Fruit fly (Drosophila melanogaster): Measurements from ENCODE around the gene CG17283.

The CG17283 gene

dm6 chr3R:17403188-17403587 lies 4.5 kb upstream of the CG17283 start, which contains the start of gene CG34279:
Gene CG34279, minus strand, starts transcription at chr3R:17403288.
- no peak for TF ChIP-seq CG14655 (GFP tag; optimal IDR thresholded peaks at IDR 0.05)
- no peak for TF ChIP-seq Snoo (tag; optimal IDR thresholded peaks at IDR 0.05)
- TF ChIP-seq CG34367 (tag; optimal IDR thresholded peaks at IDR 0.05): no peak
- TF ChIP-seq Ets98B (GFP tag; IDR thresholded peaks at IDR 0.05): no peak
- TF ChIP-seq fd96Ca (GFP tag; IDR thresholded peaks at IDR 0.05): no peak
- no peak for TF ChIP-seq CG9948 (tag; optimal IDR thresholded peaks at IDR 0.05)
- no peak for TF ChIP-seq D1 (tag; optimal IDR thresholded peaks at IDR 0.05)
- no peak for TF ChIP-seq Pif1A (GFP tag; optimal IDR thresholded peaks at IDR 0.05)

dm6 chr3R:17403618-17404017 lies 4.1 kb upstream of the CG17283 start, which contains the start of gene CG34280:
Gene CG34280, minus strand, starts transcription at chr3R:17403718.
- TF ChIP-seq gl (tag; optimal IDR thresholded peaks at IDR 0.05) (no peak), Snoo (tag; optimal IDR thresholded peaks at IDR 0.05) (no peak), rn (GFP tag; IDR thresholded peaks at IDR 0.05) (no peak), Pif1A (GFP tag; optimal IDR thresholded peaks at IDR 0.05) (no peak), CG4496 (GFP tag; IDR thresholded peaks at IDR 0.05) (no peak), CG15710 (tag; optimal IDR thresholded peaks at IDR 0.05) (no peak), CG13204 (GFP tag; optimal IDR thresholded peaks at IDR 0.05) (no peak), CG14655 (GFP tag; optimal IDR thresholded peaks at IDR 0.05) (no peak), CG32121 (GFP tag; IDR thresholded peaks at IDR 0.05) (no peak), fd96Ca (GFP tag; IDR thresholded peaks at IDR 0.05) (no peak), CG10348 (GFP tag; IDR thresholded peaks at IDR 0.05) (no peak), Ets98B (GFP tag; IDR thresholded peaks at IDR 0.05) (no peak), EcR (GFP tag; optimal IDR thresholded peaks at IDR 0.05) (no peak), Pif1B (GFP tag; optimal IDR thresholded peaks at IDR 0.05) (no peak), CG9948 (tag; optimal IDR thresholded peaks at IDR 0.05) (no peak), CG12605 (GFP tag; IDR thresholded peaks at IDR 0.05) (no peak), CG8159 (tag; optimal IDR thresholded peaks at IDR 0.05) (no peak)

DNA sequence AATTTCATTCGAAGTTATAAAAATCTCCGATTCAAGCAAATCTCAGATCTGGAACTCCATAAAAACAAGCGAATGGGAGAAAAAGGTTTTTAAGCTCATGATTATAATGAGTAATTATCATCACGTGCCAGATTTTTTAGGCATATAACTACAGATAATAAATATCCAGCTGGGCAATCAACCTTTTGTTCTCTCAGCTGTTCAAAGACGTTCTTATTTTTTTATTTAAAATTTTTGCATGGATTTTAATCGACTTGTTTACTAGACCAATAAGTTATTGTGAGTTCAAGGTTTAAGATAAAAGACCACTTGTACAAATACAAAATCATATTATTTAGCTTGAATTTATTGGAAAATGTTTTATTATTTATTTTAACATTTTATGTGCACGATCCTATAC lies 3.5 kb upstream of the CG17283 start:
- TF ChIP-seq CG10348 (GFP tag; IDR thresholded peaks at IDR 0.05) (no peak), CG15710 (tag; optimal IDR thresholded peaks at IDR 0.05) (no peak), fd96Ca (GFP tag; IDR thresholded peaks at IDR 0.05) (no peak), rn (GFP tag; IDR thresholded peaks at IDR 0.05) (no peak), CG17806 (tag; optimal IDR thresholded peaks at IDR 0.05) (no peak), CG9948 (tag; optimal IDR thresholded peaks at IDR 0.05) (no peak), CG12605 (GFP tag; IDR thresholded peaks at IDR 0.05) (no peak), EcR (GFP tag; optimal IDR thresholded peaks at IDR 0.05) (no peak)

DNA sequence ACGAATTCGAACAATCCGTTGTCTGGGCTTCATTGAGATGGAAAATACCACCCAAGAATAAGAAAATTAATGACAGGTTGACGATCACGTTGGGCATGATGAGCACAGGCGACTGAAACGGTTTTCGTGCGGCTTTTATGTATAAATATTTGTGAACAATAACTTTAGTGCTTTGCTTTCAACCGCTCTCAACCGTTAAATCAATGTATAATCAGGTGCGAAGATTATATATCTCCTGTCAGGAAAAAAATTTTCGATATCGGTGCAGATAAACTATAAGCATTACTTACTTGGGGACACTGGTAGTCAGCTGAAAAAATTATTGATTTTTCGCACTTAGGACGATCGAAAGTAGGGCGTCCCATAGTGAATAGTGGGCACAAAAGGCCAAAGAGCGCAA lies 2.7 kb upstream of the CG17283 start, which contains the start of gene CG42823:
TSS of gene CG42823 (minus strand) at position 101 of the 400 bp plus-strand sequence.
- TF ChIP-seq Pif1A (GFP tag; optimal IDR thresholded peaks at IDR 0.05) (no peak), CG14655 (GFP tag; optimal IDR thresholded peaks at IDR 0.05) (no peak), CG8301 (tag; optimal IDR thresholded peaks at IDR 0.05) (no peak), CG17806 (tag; optimal IDR thresholded peaks at IDR 0.05) (no peak), Pif1B (GFP tag; optimal IDR thresholded peaks at IDR 0.05) (no peak), gl (tag; optimal IDR thresholded peaks at IDR 0.05) (no peak)

dm6 chr3R:17406411-17406810 lies 1.3 kb upstream of the CG17283 start, which contains the start of the genes CG42824 and CG42798:
Gene CG42824, minus strand, starts transcription at chr3R:17406511.
Gene CG42798, plus strand, starts transcription at chr3R:17406678.
- TF ChIP-seq Snoo (tag; optimal IDR thresholded peaks at IDR 0.05) (no peak), gl (tag; optimal IDR thresholded peaks at IDR 0.05) (no peak), CG10348 (GFP tag; IDR thresholded peaks at IDR 0.05) (no peak), D1 (tag; optimal IDR thresholded peaks at IDR 0.05) (no peak), rn (GFP tag; IDR thresholded peaks at IDR 0.05) (no peak), fd96Ca (GFP tag; IDR thresholded peaks at IDR 0.05) (no peak), Pif1A (GFP tag; optimal IDR thresholded peaks at IDR 0.05) (no peak), CG12605 (GFP tag; IDR thresholded peaks at IDR 0.05) (no peak), CG32121 (GFP tag; IDR thresholded peaks at IDR 0.05) (no peak), CG15710 (tag; optimal IDR thresholded peaks at IDR 0.05) (no peak), CG8301 (tag; optimal IDR thresholded peaks at IDR 0.05) (no peak), CG34367 (tag; optimal IDR thresholded peaks at IDR 0.05) (no peak), Pif1B (GFP tag; optimal IDR thresholded peaks at IDR 0.05) (no peak)

DNA sequence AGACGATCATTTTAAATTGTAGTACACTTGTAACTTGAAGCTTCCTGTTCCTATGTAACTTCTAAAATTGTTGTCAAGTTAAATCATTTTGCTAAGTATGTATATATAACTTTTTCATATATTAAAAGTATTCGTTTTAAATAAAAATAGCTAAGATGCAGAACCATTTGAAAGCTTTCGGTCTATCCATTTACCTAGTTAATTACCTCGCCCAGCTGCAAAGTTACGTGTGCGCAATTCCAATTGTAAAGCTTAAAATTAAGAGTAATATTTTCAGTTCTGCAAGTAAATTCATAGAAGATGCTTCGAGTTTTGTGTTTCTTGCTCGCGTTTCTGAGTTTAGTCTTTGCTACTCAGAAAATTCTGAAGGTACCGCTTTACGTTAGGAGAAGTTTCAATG lies 1.6 kb downstream of the CG17283 start, which contains the start of gene CG5860:
TSS of gene CG5860 (plus strand) at position 301 of the 400 bp plus-strand sequence.
- TF ChIP-seq Pif1A (GFP tag; optimal IDR thresholded peaks at IDR 0.05) (no peak), Snoo (tag; optimal IDR thresholded peaks at IDR 0.05) (no peak), CG8301 (tag; optimal IDR thresholded peaks at IDR 0.05) (no peak), gl (tag; optimal IDR thresholded peaks at IDR 0.05) (no peak), CG12605 (GFP tag; IDR thresholded peaks at IDR 0.05) (no peak), CG8159 (tag; optimal IDR thresholded peaks at IDR 0.05) (no peak), CG13204 (GFP tag; optimal IDR thresholded peaks at IDR 0.05) (no peak), Pif1B (GFP tag; optimal IDR thresholded peaks at IDR 0.05) (no peak), CG10348 (GFP tag; IDR thresholded peaks at IDR 0.05) (no peak), CG34367 (tag; optimal IDR thresholded peaks at IDR 0.05) (no peak), fd96Ca (GFP tag; IDR thresholded peaks at IDR 0.05) (no peak)

- TF ChIP-seq CG9948 (tag; optimal IDR thresholded peaks at IDR 0.05) (no peak), CG8301 (tag; optimal IDR thresholded peaks at IDR 0.05) (no peak), CG4496 (GFP tag; IDR thresholded peaks at IDR 0.05) (no peak), Snoo (tag; optimal IDR thresholded peaks at IDR 0.05) (no peak), CG8159 (tag; optimal IDR thresholded peaks at IDR 0.05) (no peak), fd96Ca (GFP tag; IDR thresholded peaks at IDR 0.05) (no peak), CG12605 (GFP tag; IDR thresholded peaks at IDR 0.05) (no peak), Pif1B (GFP tag; optimal IDR thresholded peaks at IDR 0.05) (no peak), EcR (GFP tag; optimal IDR thresholded peaks at IDR 0.05) (no peak), rn (GFP tag; IDR thresholded peaks at IDR 0.05) (no peak)
Measured at dm6 chr3R:17410808-17411207, 3.1 kb downstream of the CG17283 start, which contains the start of gene CG5863. Gene CG5863, plus strand, starts transcription at chr3R:17411108.

All from whole organism, pupa.